Worm (Caenorhabditis elegans): ENCODE results near the gene sdz-8.

- TF ChIP-seq lin-39 (tag; optimal IDR thresholded peaks at IDR 0.05) (no peak), mdl-1 (tag; optimal IDR thresholded peaks at IDR 0.05) (no peak), sma-3 (GFP tag; optimal IDR thresholded peaks at IDR 0.05) (peak; percentile 43), unc-62 (GFP tag; optimal IDR thresholded peaks at IDR 0.05) (no peak), elt-3 (tag; optimal IDR thresholded peaks at IDR 0.05) (no peak), lin-11 (tag; optimal IDR thresholded peaks at IDR 0.05) (no peak), ztf-11 (tag; optimal IDR thresholded peaks at IDR 0.05) (no peak), blmp-1 (tag; optimal IDR thresholded peaks at IDR 0.05; ENCODE audit: insufficient read depth) (peak; percentile 96)
Observed at ce11 chrV:11534495-11535189, 18.7 kb upstream of the sdz-8 start.

Data from whole organism, L2 larva.